Fruit fly (Drosophila melanogaster) whole organism, wandering third instar larva: ENCODE data around the gene CG9459.

Experiments
- CG9705 ChIP-seq: fragments of 200-800 bp; sonication (Bioruptor generic); optimal IDR thresholded peaks from 2 replicates; lab custom pipeline; 2018; ENCODE audit warnings: missing biosample characterization, mild to moderate bottlenecking, missing genetic modification characterization
- Dfd ChIP-seq: fragments of >200 bp; optimal IDR thresholded peaks from 2 replicates; lab custom pipeline; 2017; ENCODE audit warnings: missing biosample characterization, missing genetic modification characterization
- N ChIP-seq: fragments of >200 bp; optimal IDR thresholded peaks from 2 replicates; lab custom pipeline; 2018; ENCODE audit warnings: missing biosample characterization, missing external identifiers, missing genetic modification characterization
- OdsH ChIP-seq: fragments of 200-800 bp; sonication (Bioruptor generic); optimal IDR thresholded peaks from 2 replicates; lab custom pipeline; 2016; ENCODE audit warnings: missing biosample characterization, mild to moderate bottlenecking, missing genetic modification characterization
- Sp1 ChIP-seq: fragments of 200-800 bp; sonication (Bioruptor generic); optimal IDR thresholded peaks from 3 replicates; lab custom pipeline; 2019; ENCODE audit warnings: missing biosample characterization, mild to moderate bottlenecking, missing genetic modification characterization, moderate library complexity
- Vsx2 ChIP-seq: fragments of 200-300, 225-300 bp; sonication (Bioruptor generic); optimal IDR thresholded peaks from 2 replicates; lab custom pipeline; 2018; ENCODE audit warnings: missing biosample characterization, missing genetic modification characterization; ENCODE audit not compliant: partially characterized antibody
- dsf ChIP-seq: sonication (Bioruptor generic); optimal IDR thresholded peaks from 2 replicates; lab custom pipeline; 2016; ENCODE audit warnings: missing biosample characterization, missing genetic modification characterization, borderline replicate concordance
- ey ChIP-seq: fragments of 200-800 bp; sonication (Bioruptor generic); optimal IDR thresholded peaks from 2 replicates; lab custom pipeline; 2016; ENCODE audit warnings: missing biosample characterization, missing genetic modification characterization
- h ChIP-seq: fragments of 200-800 bp; sonication (Bioruptor generic); optimal IDR thresholded peaks from 3 replicates; lab custom pipeline; 2016; ENCODE audit warnings: missing biosample characterization, mild to moderate bottlenecking, missing genetic modification characterization
- lola ChIP-seq: fragments of >200 bp; optimal IDR thresholded peaks from 2 replicates; lab custom pipeline; 2017; ENCODE audit warnings: missing biosample characterization, missing genetic modification characterization
- psq ChIP-seq: fragments of 200-800 bp; sonication (Bioruptor generic); optimal IDR thresholded peaks from 3 replicates; lab custom pipeline; 2017; ENCODE audit warnings: missing biosample characterization, mild to moderate bottlenecking, missing genetic modification characterization, moderate library complexity
- sage ChIP-seq: fragments of 200-800 bp; sonication (Bioruptor generic); optimal IDR thresholded peaks from 2 replicates; lab custom pipeline; 2016; ENCODE audit warnings: missing biosample characterization, mild to moderate bottlenecking, missing genetic modification characterization
- usp ChIP-seq: fragments of >200 bp; optimal IDR thresholded peaks from 2 replicates; lab custom pipeline; 2017; ENCODE audit warnings: missing biosample characterization, missing genetic modification characterization

DNA sequence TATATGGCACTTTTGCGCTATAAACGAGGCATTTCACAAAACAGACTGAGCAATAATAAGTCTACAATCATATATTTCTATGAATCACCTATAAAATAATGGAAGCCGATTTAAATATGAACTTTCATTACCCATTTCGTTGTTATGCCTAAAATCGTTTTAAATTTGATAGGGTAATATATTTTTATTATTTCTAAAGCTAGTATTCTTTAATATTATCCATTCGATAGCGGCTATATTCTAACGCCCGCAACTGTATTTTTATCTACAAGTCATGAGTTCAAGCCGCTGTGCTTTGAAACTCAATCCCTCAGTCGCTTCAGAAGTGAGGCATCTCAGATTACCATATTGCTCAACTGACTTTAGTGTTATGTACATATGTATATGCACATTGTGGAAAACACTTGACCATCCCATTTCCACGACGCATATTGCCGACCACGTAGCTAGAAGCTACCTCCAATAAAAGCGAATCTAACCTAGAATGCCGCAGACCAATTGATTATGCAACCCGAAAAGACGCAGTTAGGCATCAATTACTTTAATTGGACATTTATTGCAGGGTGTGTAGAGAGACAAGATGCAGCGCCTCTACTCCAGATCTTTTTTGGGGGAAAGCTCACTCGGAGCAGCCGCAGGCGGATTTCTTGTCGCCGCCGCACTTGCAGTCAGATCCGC is 34.8 kb downstream of the CG9459 start:
- TF ChIP-seq usp (GFP tag; lab: Kevin White, UChicago) = no peak
- no peak for TF ChIP-seq sage
- TF ChIP-seq CG9705 (GFP tag; lab: Kevin White, UChicago) = no peak
- no peak for TF ChIP-seq N (GFP tag; lab: Kevin White, UChicago)
- TF ChIP-seq ey (GFP tag; lab: Kevin White, UChicago) = no peak
- TF ChIP-seq Dfd (GFP tag; lab: Kevin White, UChicago) = no peak
- no peak for TF ChIP-seq lola (GFP tag; lab: Kevin White, UChicago)
- TF ChIP-seq h (GFP tag; lab: Kevin White, UChicago) = no peak
- TF ChIP-seq psq (GFP tag; lab: Kevin White, UChicago) = no peak
- no peak for TF ChIP-seq dsf
- no peak for TF ChIP-seq OdsH
- TF ChIP-seq Vsx2 (GFP tag; lab: Kevin White, UChicago) = no peak
- TF ChIP-seq Sp1 (GFP tag; lab: Kevin White, UChicago) = no peak
